Fruit fly (Drosophila melanogaster): ENCODE measurements around the gene Vps53.

The Vps53 gene

DNA sequence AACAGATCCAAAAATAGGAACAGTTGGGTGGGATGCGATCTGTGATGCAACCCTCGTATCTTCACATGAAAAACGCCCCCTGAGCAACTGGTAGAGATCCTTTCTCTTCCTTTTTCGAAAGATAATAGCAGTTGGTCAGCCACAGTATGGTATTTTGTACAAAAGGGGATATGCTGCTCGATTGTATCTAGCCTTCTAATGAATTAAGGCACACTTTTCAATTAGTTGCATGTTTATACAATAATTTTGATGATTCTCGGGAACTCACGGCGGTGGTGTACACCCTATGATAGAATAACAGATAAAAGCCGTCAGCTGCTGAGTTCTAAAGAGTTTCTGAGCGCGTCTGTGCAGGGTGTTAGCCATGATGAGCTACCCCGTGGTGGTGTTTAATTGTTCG, 36.2 kb downstream of the Vps53 start:
- no peak for TF ChIP-seq lola (GFP tag; optimal IDR thresholded peaks at IDR 0.05)
- no peak for TF ChIP-seq dl (GFP tag; optimal IDR thresholded peaks at IDR 0.05; ENCODE audit: insufficient read depth in 1 of 2, partially characterized antibody in 2 of 2)
- no peak for TF ChIP-seq Hr78 (GFP tag; optimal IDR thresholded peaks at IDR 0.05)

DNA sequence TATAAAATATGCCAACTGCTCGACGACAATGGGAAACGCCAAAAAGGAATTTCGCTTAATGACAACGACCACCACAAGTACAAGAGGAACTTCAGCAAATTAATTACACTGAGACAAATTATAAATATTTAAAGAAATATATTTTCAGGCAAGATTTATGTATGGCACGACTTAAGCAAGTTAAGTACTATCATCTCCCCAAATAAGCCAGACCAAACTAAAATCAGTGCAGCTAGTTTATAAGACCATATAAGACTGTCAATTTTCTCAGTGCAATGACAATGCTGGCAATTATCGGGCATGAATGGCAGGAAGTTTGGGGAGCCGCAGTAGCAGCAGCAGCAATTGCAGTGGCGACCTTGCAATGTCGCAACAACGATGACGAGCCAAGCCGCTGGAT, 37.3 kb downstream of the Vps53 start:
- TF ChIP-seq usp (GFP tag; optimal IDR thresholded peaks at IDR 0.05) (no peak), dmrt93B (GFP tag; optimal IDR thresholded peaks at IDR 0.05) (peak; percentile 20), foxo (GFP tag; optimal IDR thresholded peaks at IDR 0.05) (peak in 1 of 2 experiments; percentile 33), h (GFP tag; optimal IDR thresholded peaks at IDR 0.05) (peak; percentile 44), brk (GFP tag; optimal IDR thresholded peaks at IDR 0.05) (no peak), br (GFP tag; optimal IDR thresholded peaks at IDR 0.05) (peak; percentile 33), Rel (GFP tag; optimal IDR thresholded peaks at IDR 0.05) (no peak), Rel (tag; optimal IDR thresholded peaks at IDR 0.05) (no peak), Sp1 (GFP tag; optimal IDR thresholded peaks at IDR 0.05) (peak; percentile 19), OdsH (GFP tag; optimal IDR thresholded peaks at IDR 0.05) (no peak), rgr (GFP tag; optimal IDR thresholded peaks at IDR 0.05) (peak; percentile 17), sage (GFP tag; optimal IDR thresholded peaks at IDR 0.05) (no peak), GATAd (GFP tag; optimal IDR thresholded peaks at IDR 0.05) (no peak), psq (GFP tag; optimal IDR thresholded peaks at IDR 0.05) (peak; percentile 4), fru (GFP tag; optimal IDR thresholded peaks at IDR 0.05) (no peak), Abd-B (GFP tag; optimal IDR thresholded peaks at IDR 0.05) (no peak), HLH106 (tag; optimal IDR thresholded peaks at IDR 0.05) (peak; percentile 56), CG9705 (GFP tag; optimal IDR thresholded peaks at IDR 0.05) (no peak)

DNA sequence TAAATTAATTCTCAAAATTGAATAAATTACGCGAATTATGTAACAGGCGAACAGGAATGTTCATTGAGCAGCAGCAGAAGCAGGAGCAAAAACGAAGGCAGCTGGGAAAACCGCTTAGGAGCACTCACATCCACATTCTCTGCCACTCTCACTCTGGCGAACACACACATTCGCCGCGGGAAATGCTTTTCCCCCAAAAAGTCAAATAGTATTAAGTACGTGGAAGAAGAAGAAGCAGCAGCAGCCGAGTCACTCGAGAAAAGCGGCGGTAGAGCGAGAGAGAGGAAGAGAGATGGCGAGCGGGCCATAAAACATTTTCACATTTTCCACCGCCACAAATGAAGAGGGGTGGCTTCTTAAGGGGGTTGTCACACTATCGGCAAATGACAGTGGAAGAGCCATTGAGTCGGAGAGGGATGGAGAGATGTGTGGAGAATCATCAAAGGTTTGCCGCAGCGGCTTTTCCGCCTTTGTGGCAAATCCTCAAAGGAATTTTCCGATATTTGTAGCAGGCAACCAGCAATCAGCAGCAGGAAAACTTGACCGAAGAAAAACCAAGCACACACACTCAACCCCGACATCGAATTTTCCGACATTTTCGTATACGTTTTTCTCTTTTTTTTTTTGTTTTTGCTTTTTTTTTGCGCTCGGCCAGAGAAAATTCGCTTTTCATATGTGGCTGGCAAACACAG, 39.1 kb downstream of the Vps53 start:
- no peak for TF ChIP-seq Jra (GFP tag; optimal IDR thresholded peaks at IDR 0.05)
- no peak for TF ChIP-seq pan (optimal IDR thresholded peaks at IDR 0.05)
- TF ChIP-seq fru (GFP tag; optimal IDR thresholded peaks at IDR 0.05): no peak
- TF ChIP-seq CrebA (GFP tag; optimal IDR thresholded peaks at IDR 0.05; ENCODE audit: borderline replicate concordance): no peak
- TF ChIP-seq rgr (GFP tag; optimal IDR thresholded peaks at IDR 0.05): no peak
- TF ChIP-seq GATAd (GFP tag; optimal IDR thresholded peaks at IDR 0.05): no peak
- TF ChIP-seq Mio (GFP tag; optimal IDR thresholded peaks at IDR 0.05): no peak
- no peak for TF ChIP-seq HLH106 (tag; optimal IDR thresholded peaks at IDR 0.05)
- TF ChIP-seq dl (GFP tag; optimal IDR thresholded peaks at IDR 0.05; ENCODE audit: insufficient read depth in 1 of 2, partially characterized antibody in 2 of 2): no peak
- no peak for TF ChIP-seq Hr78 (GFP tag; optimal IDR thresholded peaks at IDR 0.05)
- no peak for TF ChIP-seq psq (GFP tag; optimal IDR thresholded peaks at IDR 0.05)
- no peak for TF ChIP-seq Vsx2 (GFP tag; optimal IDR thresholded peaks at IDR 0.05; ENCODE audit: partially characterized antibody)
- no peak for TF ChIP-seq N (GFP tag; optimal IDR thresholded peaks at IDR 0.05)
- no peak for TF ChIP-seq dmrt93B (GFP tag; optimal IDR thresholded peaks at IDR 0.05)
- TF ChIP-seq Hr83 (GFP tag; optimal IDR thresholded peaks at IDR 0.05; ENCODE audit: poor library complexity, severe bottlenecking): no peak
- no peak for TF ChIP-seq br (GFP tag; optimal IDR thresholded peaks at IDR 0.05)
- no peak for TF ChIP-seq lola (GFP tag; optimal IDR thresholded peaks at IDR 0.05)
- TF ChIP-seq h (GFP tag; optimal IDR thresholded peaks at IDR 0.05): no peak
- TF ChIP-seq dsf (GFP tag; optimal IDR thresholded peaks at IDR 0.05; ENCODE audit: borderline replicate concordance): no peak

DNA sequence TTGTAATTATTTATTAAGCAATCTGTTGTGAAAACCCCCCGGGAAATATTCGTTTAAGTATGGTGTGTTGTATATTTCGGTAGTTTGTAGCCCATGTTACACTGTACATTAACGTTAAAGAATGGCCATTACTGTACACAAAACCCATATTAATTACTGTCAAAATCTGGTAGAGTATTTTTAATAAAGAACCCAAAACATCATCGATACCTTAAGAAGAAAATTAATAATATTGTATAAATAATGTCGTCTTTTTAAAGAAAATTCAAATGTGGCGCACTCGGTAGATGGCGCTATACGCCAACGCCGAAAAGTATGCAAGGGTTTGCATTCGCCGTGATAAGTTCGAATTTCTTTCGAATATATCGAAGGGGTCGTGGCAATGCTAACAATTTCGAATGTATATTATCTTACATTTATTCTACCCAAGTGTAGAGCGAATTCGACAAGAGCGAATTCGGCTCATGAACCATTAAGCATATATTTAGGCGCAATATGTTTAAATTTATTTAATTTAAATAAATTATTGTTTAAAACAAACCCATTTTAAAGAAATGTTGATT, 40.2 kb downstream of the Vps53 start:
- no peak for TF ChIP-seq Sp1 (GFP tag; optimal IDR thresholded peaks at IDR 0.05)
- no peak for TF ChIP-seq Dfd (GFP tag; optimal IDR thresholded peaks at IDR 0.05)
- peak; percentile 36 for TF ChIP-seq sage (GFP tag; optimal IDR thresholded peaks at IDR 0.05)
- TF ChIP-seq Myc (optimal IDR thresholded peaks at IDR 0.05): peak; percentile 90
- peak in 1 of 2 experiments; percentile 5 for TF ChIP-seq foxo (GFP tag; optimal IDR thresholded peaks at IDR 0.05)
